Worm (Caenorhabditis elegans) whole organism, early embryonic: Measurements from ENCODE around the gene ZC395.4.

Experiments used
- B0310.2 ChIP-seq: sonication (generic microtip); optimal IDR thresholded peaks from 2 replicates; lab custom pipeline; 2016; ENCODE audit warnings: mild to moderate bottlenecking, missing genetic modification characterization, missing compliant biosample characterization
- F13C5.2 ChIP-seq: sonication (generic microtip); optimal IDR thresholded peaks from 2 replicates; lab custom pipeline; 2017; ENCODE audit warnings: mild to moderate bottlenecking, missing genetic modification characterization, inconsistent platforms, missing compliant biosample characterization
- aly-1 ChIP-seq: sonication (generic microtip); optimal IDR thresholded peaks from 2 replicates; lab custom pipeline; 2016; ENCODE audit warnings: missing genetic modification characterization, missing compliant biosample characterization
- ama-1 ChIP-seq: fragments of 150-350 bp; optimal IDR thresholded peaks from 2 replicates; lab custom pipeline; 2014
- ceh-13 ChIP-seq: fragments of 200-800 bp; sonication (Bioruptor generic); optimal IDR thresholded peaks from 2 replicates; lab custom pipeline; 2018; ENCODE audit warnings: mild to moderate bottlenecking, missing genetic modification characterization, missing compliant biosample characterization
- ceh-36 ChIP-seq: sonication (generic microtip); optimal IDR thresholded peaks from 2 replicates; lab custom pipeline; 2016; ENCODE audit warnings: missing genetic modification characterization, inconsistent platforms, missing compliant biosample characterization
- ets-7 ChIP-seq: sonication (generic microtip); optimal IDR thresholded peaks from 2 replicates; lab custom pipeline; 2016; ENCODE audit warnings: missing genotype, missing genetic modification characterization, missing compliant biosample characterization
- flt-1 ChIP-seq: fragments of 200-800 bp; sonication (Bioruptor generic); IDR thresholded peaks from 2 replicates; pipeline ENCODE4 v1.3.6; 2022; ENCODE audit warnings: missing genetic modification characterization, missing compliant biosample characterization
- hmbx-1 ChIP-seq: sonication (generic microtip); optimal IDR thresholded peaks from 2 replicates; lab custom pipeline; 2016; ENCODE audit warnings: mild to moderate bottlenecking, missing genetic modification characterization, missing compliant biosample characterization
- hmg-4 ChIP-seq: fragments of 200-800 bp; sonication (Bioruptor generic); optimal IDR thresholded peaks from 2 replicates; lab custom pipeline; 2018; ENCODE audit warnings: mild to moderate bottlenecking, missing genetic modification characterization, missing compliant biosample characterization
- hnd-1 ChIP-seq: sonication (generic microtip); optimal IDR thresholded peaks from 2 replicates; lab custom pipeline; 2016; ENCODE audit warnings: missing genetic modification characterization, missing compliant biosample characterization
- pes-1 ChIP-seq: fragments of 200-800 bp; sonication (Bioruptor generic); IDR thresholded peaks from 2 replicates; pipeline ENCODE4 v1.3.6; 2022; ENCODE audit warnings: missing genetic modification reagents, missing genetic modification characterization, missing compliant biosample characterization
- scrt-1 ChIP-seq: fragments of 200-800 bp; sonication (Bioruptor generic); IDR thresholded peaks from 2 replicates; pipeline ENCODE4 v1.3.6; 2022; ENCODE audit warnings: missing genetic modification characterization, missing compliant biosample characterization
- sea-1 ChIP-seq: fragments of 200-800 bp; sonication (Bioruptor generic); conservative IDR thresholded peaks from 2 replicates; pipeline ENCODE4 v1.3.6; 2022; ENCODE audit warnings: missing genetic modification characterization, missing compliant biosample characterization
- tbx-11 ChIP-seq: fragments of 200-800 bp; sonication (Bioruptor generic); IDR thresholded peaks from 2 replicates; pipeline ENCODE4 v1.3.6; 2022; ENCODE audit warnings: missing genetic modification characterization, missing compliant biosample characterization
- tbx-37 ChIP-seq: fragments of 200-800 bp; sonication (Bioruptor generic); conservative IDR thresholded peaks from 2 replicates; pipeline ENCODE4 v1.3.6; 2022; ENCODE audit warnings: missing genetic modification reagents, missing genetic modification characterization, missing compliant biosample characterization
- tra-4 ChIP-seq: sonication (generic microtip); optimal IDR thresholded peaks from 2 replicates; lab custom pipeline; 2017; ENCODE audit warnings: missing genetic modification characterization, missing compliant biosample characterization

ZC395.4 gene

DNA sequence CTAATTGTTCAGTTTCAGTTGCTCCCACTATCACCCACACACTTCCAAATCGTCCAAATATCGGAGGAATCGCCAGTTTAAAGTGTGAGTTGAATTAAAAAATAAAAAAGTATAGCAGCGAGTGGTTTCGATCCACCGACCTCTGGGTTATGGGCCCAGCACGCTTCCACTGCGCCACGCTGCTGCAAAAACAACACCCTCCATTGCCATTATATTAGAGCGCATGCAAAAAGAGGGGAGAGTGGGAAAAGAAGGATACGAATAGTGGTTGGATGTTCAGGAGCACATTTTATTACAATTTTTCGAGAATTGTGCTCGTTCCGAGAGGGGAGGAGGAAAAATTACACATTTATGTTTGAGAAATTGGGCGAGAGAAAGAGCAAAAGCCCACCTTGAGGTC is 25.0 kb downstream of the ZC395.4 start:
- TF ChIP-seq tbx-11 (GFP tag; lab: Robert Waterston, UW): peak; percentile 93
- peak; percentile 95 for TF ChIP-seq flt-1 (GFP tag; lab: Robert Waterston, UW)
- TF ChIP-seq tbx-37 (GFP tag; lab: Robert Waterston, UW): peak; percentile 93
- TF ChIP-seq hmg-4 (GFP tag; lab: Kevin White, UChicago): peak; percentile 97
- TF ChIP-seq pes-1 (GFP tag; lab: Robert Waterston, UW): peak; percentile 95
- TF ChIP-seq ceh-36 (tag; lab: Kevin White, UChicago): peak; percentile 90
- TF ChIP-seq ceh-13 (GFP tag; lab: Kevin White, UChicago): peak; percentile 61
- peak; percentile 79 for TF ChIP-seq F13C5.2
- TF ChIP-seq aly-1 (tag; lab: Kevin White, UChicago): peak; percentile 92
- TF ChIP-seq hnd-1 (tag; lab: Kevin White, UChicago): peak; percentile 78
- peak; percentile 94 for TF ChIP-seq sea-1 (GFP tag; lab: Robert Waterston, UW)
- no peak for TF ChIP-seq ama-1 (lab: Kevin White, UChicago)
- TF ChIP-seq hmbx-1: peak; percentile 47
- TF ChIP-seq ets-7: peak; percentile 75
- peak; percentile 94 for TF ChIP-seq scrt-1
- peak; percentile 90 for TF ChIP-seq B0310.2 (tag; lab: Kevin White, UChicago)
- peak; percentile 80 for TF ChIP-seq tra-4 (tag; lab: Kevin White, UChicago)

DNA sequence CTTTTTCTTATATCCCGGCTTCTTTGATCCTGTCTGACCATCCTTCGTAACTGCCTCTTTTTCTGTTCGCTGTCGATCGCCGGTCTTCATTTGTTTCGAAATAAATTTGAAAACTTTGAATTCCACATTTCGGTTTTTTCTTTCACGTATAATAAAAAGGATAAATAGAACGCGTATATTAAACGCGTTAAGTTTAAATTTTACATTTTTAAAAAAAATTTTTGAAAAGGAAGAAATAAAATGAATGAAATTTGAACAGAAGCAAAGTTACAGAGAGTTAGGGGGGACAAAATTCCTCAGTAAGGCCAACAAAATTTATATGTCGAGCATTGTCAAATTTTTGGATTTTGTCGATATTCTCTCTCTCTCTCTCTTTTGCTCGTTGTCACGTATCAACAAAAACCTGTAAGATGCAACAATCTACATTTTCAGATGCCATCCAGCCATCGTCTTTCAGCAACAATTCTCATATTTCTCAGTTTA is 31.9 kb downstream of the ZC395.4 start, which contains the start of the genes T15B12.2 and F52C9.5:
Gene T15B12.2, minus strand, starts transcription at position 101 of the 483 bp plus-strand sequence.
Gene F52C9.5, plus strand, starts transcription at position 433 of the 483 bp plus-strand sequence.
- TF ChIP-seq ama-1 (lab: Kevin White, UChicago) (no peak), B0310.2 (tag; lab: Kevin White, UChicago) (no peak), tbx-37 (GFP tag; lab: Robert Waterston, UW) (no peak), flt-1 (GFP tag; lab: Robert Waterston, UW) (no peak)

DNA sequence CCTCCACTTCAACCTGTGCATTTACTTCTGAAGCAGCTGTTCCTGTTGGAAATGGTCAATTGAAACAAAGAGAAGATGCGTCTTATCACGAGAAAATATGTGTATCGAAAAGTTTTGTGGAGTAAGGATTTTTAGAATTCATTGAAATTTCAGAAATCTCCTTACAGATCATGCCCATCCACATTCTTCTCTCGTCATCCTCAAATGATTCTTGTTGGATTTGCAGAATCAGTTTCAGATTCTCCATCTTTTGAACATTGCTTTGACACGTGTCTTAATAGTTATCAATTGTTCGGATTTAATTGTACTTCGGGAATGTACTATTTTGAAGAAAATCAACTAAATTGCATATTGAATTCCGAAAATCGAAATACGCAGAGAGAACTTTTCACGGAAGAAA is 34.1 kb downstream of the ZC395.4 start:
- TF ChIP-seq ets-7 (no peak), sea-1 (GFP tag; lab: Robert Waterston, UW) (no peak), hmbx-1 (no peak), hmg-4 (GFP tag; lab: Kevin White, UChicago) (no peak), flt-1 (GFP tag; lab: Robert Waterston, UW) (no peak), B0310.2 (tag; lab: Kevin White, UChicago) (no peak), hnd-1 (tag; lab: Kevin White, UChicago) (no peak), scrt-1 (no peak), ama-1 (lab: Kevin White, UChicago) (no peak), ceh-36 (tag; lab: Kevin White, UChicago) (no peak), F13C5.2 (no peak), pes-1 (GFP tag; lab: Robert Waterston, UW) (no peak), ceh-13 (GFP tag; lab: Kevin White, UChicago) (no peak)

DNA sequence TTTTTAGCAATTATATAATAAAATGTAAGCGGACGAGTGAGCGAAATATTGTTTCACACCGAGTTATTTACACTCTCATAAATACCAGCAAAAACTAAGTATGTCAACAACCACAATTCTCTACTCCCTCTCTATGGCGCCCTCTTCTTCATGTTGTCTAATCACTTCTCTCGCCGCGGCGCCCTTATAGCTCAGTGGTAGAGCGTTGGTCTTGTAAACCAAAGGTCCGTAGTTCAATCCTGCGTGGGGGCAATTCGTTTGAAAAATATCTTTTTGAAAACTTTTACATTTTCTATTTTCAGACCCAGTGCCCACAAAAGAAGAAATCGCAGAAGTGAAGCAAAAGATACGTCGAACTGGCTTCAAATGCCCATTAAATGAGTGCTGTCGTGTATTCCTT is 35.8 kb downstream of the ZC395.4 start:
- TF ChIP-seq F13C5.2 (peak; percentile 8), aly-1 (tag; lab: Kevin White, UChicago) (no peak), sea-1 (GFP tag; lab: Robert Waterston, UW) (0 out of 2 replicates have a peak, but pooled peaks have one; percentile 54), ceh-13 (GFP tag; lab: Kevin White, UChicago) (peak; percentile 9), tbx-37 (GFP tag; lab: Robert Waterston, UW) (peak; percentile 72), ceh-36 (tag; lab: Kevin White, UChicago) (peak; percentile 51), hmg-4 (GFP tag; lab: Kevin White, UChicago) (no peak), tbx-11 (GFP tag; lab: Robert Waterston, UW) (no peak; the same call in none of the 2 replicates), hmbx-1 (no peak), scrt-1 (peak; percentile 68; the same call in 1 of the 2 replicates), hnd-1 (tag; lab: Kevin White, UChicago) (peak; percentile 44), pes-1 (GFP tag; lab: Robert Waterston, UW) (peak; percentile 81), ets-7 (no peak)

DNA sequence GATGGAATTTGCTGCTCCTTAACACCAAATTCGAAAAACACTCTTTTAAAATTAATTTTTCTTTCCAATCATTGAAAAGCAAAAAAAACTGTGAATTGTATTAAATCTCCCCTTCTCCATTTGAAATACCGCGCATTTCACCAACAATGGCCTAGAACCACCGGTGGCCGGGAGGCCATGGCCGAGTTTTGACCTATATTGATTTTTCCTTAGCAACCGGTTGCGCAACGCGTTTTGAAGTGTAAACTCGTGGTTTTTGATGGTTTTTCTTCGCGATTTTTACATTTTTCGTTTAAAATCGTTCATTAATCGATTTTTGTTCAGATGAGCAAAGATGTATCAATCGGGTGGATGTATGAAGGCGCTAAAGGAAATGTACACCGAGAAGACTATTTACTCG is 38.4 kb downstream of the ZC395.4 start, which contains the start of gene mog-3:
Gene mog-3, plus strand, starts transcription at position 319 of the 400 bp plus-strand sequence.
- TF ChIP-seq ceh-13 (GFP tag; lab: Kevin White, UChicago) (no peak), F13C5.2 (peak; percentile 15), ceh-36 (tag; lab: Kevin White, UChicago) (no peak), flt-1 (GFP tag; lab: Robert Waterston, UW) (0 out of 2 replicates have a peak, but pooled peaks have one; percentile 37), B0310.2 (tag; lab: Kevin White, UChicago) (no peak), tbx-11 (GFP tag; lab: Robert Waterston, UW) (peak; percentile 22; the same call in 1 of the 2 replicates), hnd-1 (tag; lab: Kevin White, UChicago) (no peak), hmg-4 (GFP tag; lab: Kevin White, UChicago) (no peak), pes-1 (GFP tag; lab: Robert Waterston, UW) (peak; percentile 63; the same call in 1 of the 2 replicates), sea-1 (GFP tag; lab: Robert Waterston, UW) (no peak), tra-4 (tag; lab: Kevin White, UChicago) (peak; percentile 9), scrt-1 (no peak), tbx-37 (GFP tag; lab: Robert Waterston, UW) (peak; percentile 83), ama-1 (lab: Kevin White, UChicago) (no peak), aly-1 (tag; lab: Kevin White, UChicago) (no peak), ets-7 (peak; percentile 4), hmbx-1 (no peak)

DNA sequence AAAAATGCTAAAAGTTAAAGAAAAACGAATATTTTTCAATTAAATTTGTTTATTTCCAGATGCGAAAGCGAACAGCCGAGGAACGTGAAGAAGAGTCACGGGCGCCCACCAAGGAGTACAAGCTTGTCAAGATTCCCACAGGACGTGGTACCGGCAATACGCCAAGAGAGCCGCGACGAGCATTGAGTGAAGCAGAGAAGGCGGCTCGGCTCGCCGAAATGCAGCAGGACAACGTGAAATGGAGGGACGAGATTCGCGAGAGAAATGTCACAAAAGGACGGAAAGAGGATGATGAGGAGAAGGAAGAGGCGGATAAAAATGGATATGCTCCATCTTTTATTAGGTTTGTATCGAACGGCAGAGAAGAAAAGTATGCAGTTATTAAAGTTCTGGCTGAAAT is 40.5 kb downstream of the ZC395.4 start:
- TF ChIP-seq flt-1 (GFP tag; lab: Robert Waterston, UW): no peak
- no peak for TF ChIP-seq hmbx-1
- no peak for TF ChIP-seq ets-7
- no peak for TF ChIP-seq tra-4 (tag; lab: Kevin White, UChicago)
- no peak for TF ChIP-seq aly-1 (tag; lab: Kevin White, UChicago)

DNA sequence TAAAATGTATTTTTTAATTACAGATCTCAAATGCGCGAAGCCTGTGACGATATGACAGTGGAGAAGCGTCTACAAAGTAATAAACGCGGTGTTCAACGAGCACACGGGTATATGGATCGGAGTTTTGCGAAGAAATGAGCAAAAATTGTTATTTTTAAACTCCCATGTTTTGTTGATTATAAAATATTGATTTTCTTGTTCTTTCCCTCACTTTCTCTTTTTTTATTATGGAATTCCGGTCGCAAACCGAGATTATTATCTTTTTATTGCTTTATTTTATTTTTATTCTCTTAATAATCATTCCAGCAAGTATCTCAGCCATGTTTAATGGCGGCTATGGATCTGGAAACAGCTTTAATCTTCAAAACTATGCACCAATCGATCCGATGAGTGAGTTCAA is 41.0 kb downstream of the ZC395.4 start, which contains the start of gene pqe-1:
Gene pqe-1, plus strand, starts transcription at position 301 of the 400 bp plus-strand sequence.
- TF ChIP-seq scrt-1: no peak
- TF ChIP-seq ets-7: no peak
- TF ChIP-seq pes-1 (GFP tag; lab: Robert Waterston, UW): no peak
- no peak for TF ChIP-seq tbx-11 (GFP tag; lab: Robert Waterston, UW)
- no peak for TF ChIP-seq ceh-36 (tag; lab: Kevin White, UChicago)
- TF ChIP-seq aly-1 (tag; lab: Kevin White, UChicago): no peak
- TF ChIP-seq hmg-4 (GFP tag; lab: Kevin White, UChicago): no peak
- TF ChIP-seq F13C5.2: no peak
- no peak for TF ChIP-seq flt-1 (GFP tag; lab: Robert Waterston, UW)
- TF ChIP-seq ama-1 (lab: Kevin White, UChicago): no peak
- TF ChIP-seq B0310.2 (tag; lab: Kevin White, UChicago): no peak
- TF ChIP-seq ceh-13 (GFP tag; lab: Kevin White, UChicago): no peak
- TF ChIP-seq tra-4 (tag; lab: Kevin White, UChicago): no peak
- TF ChIP-seq hnd-1 (tag; lab: Kevin White, UChicago): no peak
- no peak for TF ChIP-seq sea-1 (GFP tag; lab: Robert Waterston, UW)
- TF ChIP-seq hmbx-1: no peak
